Worm (Caenorhabditis elegans): Measurements from ENCODE around the gene F59B10.4.

DNA sequence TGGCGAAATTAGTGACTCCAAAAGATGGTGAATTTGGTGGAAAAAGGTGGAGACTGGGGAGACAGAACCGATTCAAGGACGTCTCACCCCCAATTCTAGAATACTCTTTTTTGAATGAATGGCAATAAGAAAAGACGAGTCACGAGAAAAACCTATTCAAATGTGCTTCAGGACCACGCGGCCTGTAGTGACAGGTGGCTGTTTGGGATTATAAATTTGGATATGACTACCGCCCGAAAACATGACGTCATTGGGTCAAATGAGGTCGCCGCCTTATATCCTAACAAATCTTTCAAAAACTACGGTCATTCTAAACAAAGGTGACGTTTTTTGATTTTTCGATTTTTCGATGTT lies 35.1 kb upstream of the F59B10.4 start:
- TF ChIP-seq ztf-3 (GFP tag; optimal IDR thresholded peaks at IDR 0.05) (no peak), cebp-1 (GFP tag; IDR thresholded peaks at IDR 0.05) (no peak), cebp-1 (tag; optimal IDR thresholded peaks at IDR 0.05) (no peak), rec-8 (tag; optimal IDR thresholded peaks at IDR 0.05) (no peak), egl-44 (GFP tag; IDR thresholded peaks at IDR 0.05) (no peak)
